Worm (Caenorhabditis elegans): Measurements from ENCODE around the gene srx-51.
"Not testable (repeated sequence)": the region's sequence is repeated elsewhere in the genome, so short reads cannot be mapped to it uniquely, and the experiment has no call there.

srx-51 gene

ce11 chrV:15250304-15250703 is 31.4 kb upstream of the srx-51 start, which contains the start of gene srd-28:
Gene srd-28, plus strand, starts transcription at chrV:15250604.
- not testable (repeated sequence) for TF ChIP-seq hnd-1 (tag; optimal IDR thresholded peaks at IDR 0.05); scrt-1 (GFP tag; IDR thresholded peaks at IDR 0.05); B0310.2 (tag; optimal IDR thresholded peaks at IDR 0.05)

- no peak for TF ChIP-seq flt-1 (GFP tag; IDR thresholded peaks at IDR 0.05)
- TF ChIP-seq sea-1 (GFP tag; conservative IDR thresholded peaks at IDR 0.05) = no peak
- TF ChIP-seq tbx-11 (GFP tag; IDR thresholded peaks at IDR 0.05) = no peak
- no peak for TF ChIP-seq aly-1 (tag; optimal IDR thresholded peaks at IDR 0.05)
- no peak for TF ChIP-seq ceh-36 (tag; optimal IDR thresholded peaks at IDR 0.05)
- TF ChIP-seq tbx-37 (GFP tag; conservative IDR thresholded peaks at IDR 0.05) = no peak
- no peak for TF ChIP-seq hmg-4 (GFP tag; optimal IDR thresholded peaks at IDR 0.05)
- no peak for TF ChIP-seq pes-1 (GFP tag; IDR thresholded peaks at IDR 0.05)
- no peak for TF ChIP-seq ama-1 (optimal IDR thresholded peaks at IDR 0.05)
Observed at ce11 chrV:15252082-15252481, 29.6 kb upstream of the srx-51 start, which contains the start of gene srbc-76. Gene srbc-76, plus strand, starts transcription at chrV:15252382.

ce11 chrV:15253529-15253928 is 28.2 kb upstream of the srx-51 start, which contains the start of gene srbc-75:
Gene srbc-75, plus strand, starts transcription at chrV:15253829.
- TF ChIP-seq ceh-36 (tag; optimal IDR thresholded peaks at IDR 0.05) (no peak), pes-1 (GFP tag; IDR thresholded peaks at IDR 0.05) (no peak), B0310.2 (tag; optimal IDR thresholded peaks at IDR 0.05) (no peak), hmg-4 (GFP tag; optimal IDR thresholded peaks at IDR 0.05) (no peak), ets-7 (tag; optimal IDR thresholded peaks at IDR 0.05) (no peak), F13C5.2 (tag; optimal IDR thresholded peaks at IDR 0.05) (no peak), flt-1 (GFP tag; IDR thresholded peaks at IDR 0.05) (no peak), tra-4 (tag; optimal IDR thresholded peaks at IDR 0.05) (no peak), ama-1 (optimal IDR thresholded peaks at IDR 0.05) (no peak), ceh-13 (GFP tag; optimal IDR thresholded peaks at IDR 0.05) (no peak)

ce11 chrV:15256669-15257068 is 25.0 kb upstream of the srx-51 start, which contains the start of gene srsx-39:
Gene srsx-39, minus strand, starts transcription at chrV:15256769.
- TF ChIP-seq aly-1 (tag; optimal IDR thresholded peaks at IDR 0.05); hnd-1 (tag; optimal IDR thresholded peaks at IDR 0.05); hmg-4 (GFP tag; optimal IDR thresholded peaks at IDR 0.05): not testable (repeated sequence)

- TF ChIP-seq hmg-4 (GFP tag; optimal IDR thresholded peaks at IDR 0.05) (no peak), flt-1 (GFP tag; IDR thresholded peaks at IDR 0.05) (no peak), ets-7 (tag; optimal IDR thresholded peaks at IDR 0.05) (no peak), sea-1 (GFP tag; conservative IDR thresholded peaks at IDR 0.05) (no peak), hnd-1 (tag; optimal IDR thresholded peaks at IDR 0.05) (no peak), B0310.2 (tag; optimal IDR thresholded peaks at IDR 0.05) (no peak), tbx-11 (GFP tag; IDR thresholded peaks at IDR 0.05) (no peak), tra-4 (tag; optimal IDR thresholded peaks at IDR 0.05) (no peak), hmbx-1 (tag; optimal IDR thresholded peaks at IDR 0.05) (no peak), aly-1 (tag; optimal IDR thresholded peaks at IDR 0.05) (no peak), ceh-36 (tag; optimal IDR thresholded peaks at IDR 0.05) (no peak), ama-1 (optimal IDR thresholded peaks at IDR 0.05) (no peak), tbx-37 (GFP tag; conservative IDR thresholded peaks at IDR 0.05) (no peak), F13C5.2 (tag; optimal IDR thresholded peaks at IDR 0.05) (no peak), pes-1 (GFP tag; IDR thresholded peaks at IDR 0.05) (no peak), scrt-1 (GFP tag; IDR thresholded peaks at IDR 0.05) (no peak), ceh-13 (GFP tag; optimal IDR thresholded peaks at IDR 0.05) (no peak)
Observed at ce11 chrV:15259049-15259448, 22.6 kb upstream of the srx-51 start, which contains the start of gene srsx-37. Gene srsx-37, minus strand, starts transcription at chrV:15259149.

- TF ChIP-seq ama-1 (optimal IDR thresholded peaks at IDR 0.05) (no peak), ceh-36 (tag; optimal IDR thresholded peaks at IDR 0.05) (no peak), scrt-1 (GFP tag; IDR thresholded peaks at IDR 0.05) (no peak), ets-7 (tag; optimal IDR thresholded peaks at IDR 0.05) (no peak), hmg-4 (GFP tag; optimal IDR thresholded peaks at IDR 0.05) (no peak), tbx-11 (GFP tag; IDR thresholded peaks at IDR 0.05) (no peak), ceh-13 (GFP tag; optimal IDR thresholded peaks at IDR 0.05) (no peak), hnd-1 (tag; optimal IDR thresholded peaks at IDR 0.05) (no peak), tra-4 (tag; optimal IDR thresholded peaks at IDR 0.05) (no peak), aly-1 (tag; optimal IDR thresholded peaks at IDR 0.05) (no peak), B0310.2 (tag; optimal IDR thresholded peaks at IDR 0.05) (no peak), sea-1 (GFP tag; conservative IDR thresholded peaks at IDR 0.05) (no peak), tbx-37 (GFP tag; conservative IDR thresholded peaks at IDR 0.05) (no peak), pes-1 (GFP tag; IDR thresholded peaks at IDR 0.05) (no peak), hmbx-1 (tag; optimal IDR thresholded peaks at IDR 0.05) (no peak), flt-1 (GFP tag; IDR thresholded peaks at IDR 0.05) (no peak)
Observed at ce11 chrV:15259904-15260303, 21.8 kb upstream of the srx-51 start, which contains the start of gene M01B2.8. Gene M01B2.8, plus strand, starts transcription at chrV:15260204.

- TF ChIP-seq ceh-13 (GFP tag; optimal IDR thresholded peaks at IDR 0.05); pes-1 (GFP tag; IDR thresholded peaks at IDR 0.05); hnd-1 (tag; optimal IDR thresholded peaks at IDR 0.05): not testable (repeated sequence)
Observed at ce11 chrV:15262336-15262735, 19.4 kb upstream of the srx-51 start, which contains the start of gene M01B2.10. Gene M01B2.10, minus strand, starts transcription at chrV:15262436.

ce11 chrV:15264131-15264530 is 17.6 kb upstream of the srx-51 start, which contains the start of gene M01B2.12:
Gene M01B2.12, minus strand, starts transcription at chrV:15264231.
- TF ChIP-seq ceh-36 (tag; optimal IDR thresholded peaks at IDR 0.05) (no peak), ets-7 (tag; optimal IDR thresholded peaks at IDR 0.05) (no peak), ceh-13 (GFP tag; optimal IDR thresholded peaks at IDR 0.05) (no peak), pes-1 (GFP tag; IDR thresholded peaks at IDR 0.05) (no peak), B0310.2 (tag; optimal IDR thresholded peaks at IDR 0.05) (no peak), aly-1 (tag; optimal IDR thresholded peaks at IDR 0.05) (no peak), hnd-1 (tag; optimal IDR thresholded peaks at IDR 0.05) (no peak), ama-1 (optimal IDR thresholded peaks at IDR 0.05) (no peak), tbx-11 (GFP tag; IDR thresholded peaks at IDR 0.05) (no peak), scrt-1 (GFP tag; IDR thresholded peaks at IDR 0.05) (no peak), tbx-37 (GFP tag; conservative IDR thresholded peaks at IDR 0.05) (no peak), F13C5.2 (tag; optimal IDR thresholded peaks at IDR 0.05) (no peak), hmg-4 (GFP tag; optimal IDR thresholded peaks at IDR 0.05) (no peak)

Measured in whole organism, early embryonic.